Fruit fly (Drosophila melanogaster): ENCODE measurements around the gene Polr2J.
A peak's percentile ranks its signal among the peaks of the same experiment; 100 is the strongest.

The Polr2J gene

DNA sequence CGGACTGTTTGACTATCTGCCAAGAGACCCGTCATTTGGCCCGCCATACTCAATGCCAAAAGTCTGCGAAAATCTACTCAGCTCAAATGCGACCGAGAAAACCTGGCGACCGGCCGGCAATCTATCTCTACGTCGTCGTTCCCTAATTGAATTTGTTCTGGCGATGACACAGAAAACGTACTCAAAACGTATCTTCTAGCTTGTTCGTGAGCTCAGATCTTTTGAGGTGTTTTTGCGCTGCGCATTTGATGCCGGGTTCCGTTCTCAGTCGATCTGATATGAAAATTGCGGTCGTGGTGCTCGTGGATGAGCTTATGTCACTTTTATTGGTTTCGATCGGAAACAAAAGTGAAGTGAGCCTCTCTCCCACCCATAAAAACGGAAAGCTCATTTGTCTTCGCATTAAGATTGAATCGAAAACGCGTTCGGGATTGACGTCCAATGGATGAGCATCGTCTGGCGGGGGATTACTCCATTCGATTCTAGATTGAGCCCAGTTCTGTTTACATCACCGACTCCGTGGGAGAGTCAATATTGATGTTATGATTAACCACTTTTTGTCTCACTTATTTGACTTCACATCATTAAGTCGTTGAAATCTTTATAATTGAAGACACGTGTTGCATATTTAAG, 22.4 kb downstream of the Polr2J start:
- TF ChIP-seq CTCF (optimal IDR thresholded peaks at IDR 0.05) (no peak), CG8478 (optimal IDR thresholded peaks at IDR 0.05) (no peak)

DNA sequence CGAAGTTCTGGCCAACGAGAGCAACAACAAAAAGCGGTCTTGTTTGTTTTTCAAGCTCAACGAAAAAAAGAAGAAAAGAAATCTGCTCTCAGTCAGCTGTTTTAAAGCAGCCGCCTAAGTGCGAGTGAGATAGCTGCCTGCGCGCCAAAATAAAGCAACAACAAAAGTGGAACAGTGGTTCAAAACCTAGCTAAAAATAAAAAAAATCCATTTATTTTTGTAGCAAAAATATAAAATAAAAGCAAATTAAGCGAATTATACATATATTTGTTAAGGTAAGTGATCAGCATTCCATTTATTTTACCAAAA, 25.0 kb downstream of the Polr2J start:
- TF ChIP-seq CTCF (optimal IDR thresholded peaks at IDR 0.05) (no peak), CG8478 (optimal IDR thresholded peaks at IDR 0.05) (no peak)

DNA sequence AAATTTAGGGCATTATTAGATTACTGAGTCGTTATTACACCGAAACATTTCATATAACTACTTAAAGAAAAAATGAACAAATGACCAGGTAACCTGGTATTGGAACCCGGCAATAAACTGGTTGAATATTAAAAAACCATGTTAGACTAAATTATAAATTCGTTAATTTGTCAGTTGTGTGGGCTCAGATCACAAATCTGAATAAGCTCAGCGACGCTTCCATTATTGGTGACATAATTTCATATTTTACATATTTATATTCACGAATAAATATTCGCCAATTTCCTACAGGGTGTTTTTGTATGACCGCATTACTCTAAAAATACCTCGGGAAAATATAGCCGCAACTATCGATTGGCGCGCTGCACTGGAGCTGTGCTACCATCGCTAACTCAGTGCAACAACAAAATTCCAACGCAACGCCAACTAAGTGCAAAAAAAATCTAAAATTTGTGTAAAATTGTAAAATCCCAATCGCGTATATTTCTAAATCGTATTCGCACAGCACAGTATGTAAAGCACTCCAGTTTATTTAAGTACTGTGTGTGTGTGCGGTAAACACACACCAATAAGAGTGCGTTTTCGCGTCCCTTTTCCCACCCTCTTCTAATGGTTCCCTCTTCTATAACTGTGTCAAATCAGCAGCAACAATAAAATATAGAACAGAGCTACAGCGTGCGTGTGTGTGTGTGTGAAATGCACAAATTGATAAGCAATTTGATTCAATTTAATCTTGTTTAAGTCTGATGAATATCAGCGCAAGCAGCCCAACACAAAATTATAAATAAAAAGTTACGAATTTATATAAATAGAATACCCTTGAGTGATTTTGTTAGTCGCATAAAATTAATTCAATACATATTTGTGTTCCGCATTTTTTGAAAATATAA, 25.6 kb downstream of the Polr2J start, which contains the start of gene CLIP-190:
TSS of gene CLIP-190 (plus strand) at position 370 of the 890 bp plus-strand sequence.
- TF ChIP-seq CG8478 (optimal IDR thresholded peaks at IDR 0.05) = no peak
- TF ChIP-seq CTCF (optimal IDR thresholded peaks at IDR 0.05) = peak in 1 of 2 experiments; percentile 32

DNA sequence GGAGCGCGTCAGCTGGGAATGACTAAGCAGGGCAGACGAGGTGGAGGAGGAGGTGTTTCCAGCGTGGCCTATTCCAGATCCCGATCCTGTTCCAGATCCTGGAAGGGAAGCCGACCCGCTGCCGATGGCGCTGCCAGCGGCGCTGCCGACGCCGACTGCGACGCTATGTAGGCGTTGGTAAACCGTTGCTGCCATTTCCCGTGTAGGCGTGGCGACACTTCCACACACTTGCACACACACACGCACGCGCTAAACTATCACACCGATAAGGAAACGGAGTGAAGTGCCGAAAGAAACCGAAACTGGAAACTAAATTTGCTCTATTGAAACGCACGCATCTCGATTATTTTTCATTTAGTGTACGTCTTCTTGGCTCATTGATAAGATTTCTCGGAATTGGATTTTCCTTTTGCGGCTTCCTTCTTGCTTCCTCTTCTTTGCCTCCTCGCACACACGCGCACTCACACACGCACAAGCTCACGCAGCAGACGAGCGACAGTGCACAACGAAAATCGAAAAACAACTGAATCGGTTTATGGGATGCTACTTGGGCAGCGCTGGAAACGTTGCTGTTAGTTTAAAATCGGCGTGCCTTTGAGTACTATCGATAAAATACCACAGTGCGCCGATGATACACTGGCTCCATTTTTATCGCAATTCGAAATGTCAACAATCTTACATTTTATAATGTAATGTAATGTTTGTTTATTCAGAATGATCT, 26.5 kb downstream of the Polr2J start, which contains the start of gene Lrch:
TSS of gene Lrch (minus strand) at position 528 of the 721 bp plus-strand sequence.
- TF ChIP-seq CTCF (optimal IDR thresholded peaks at IDR 0.05) (peak; percentile 22), CG8478 (optimal IDR thresholded peaks at IDR 0.05) (no peak)

DNA sequence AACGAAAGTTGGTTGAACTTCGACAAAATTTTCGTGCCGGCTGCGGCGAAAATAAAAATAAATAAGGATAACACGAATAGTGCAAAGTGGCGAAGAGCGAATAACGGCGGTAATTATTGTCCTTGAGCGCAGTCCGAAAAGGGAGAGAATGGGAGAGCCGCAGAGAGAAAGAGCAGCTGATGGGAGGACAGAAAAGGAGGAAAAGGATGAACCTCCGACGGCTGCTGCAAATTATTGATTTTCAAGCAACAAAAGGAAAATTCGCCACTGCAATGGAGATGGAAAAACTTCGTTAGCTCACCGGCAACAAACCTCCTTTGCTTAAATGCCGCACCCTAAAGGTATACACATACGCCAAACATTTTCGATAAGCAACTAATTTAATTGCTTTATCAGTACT, 27.4 kb downstream of the Polr2J start:
- no peak for TF ChIP-seq CG8478 (optimal IDR thresholded peaks at IDR 0.05)
- no peak for TF ChIP-seq CTCF (optimal IDR thresholded peaks at IDR 0.05)

DNA sequence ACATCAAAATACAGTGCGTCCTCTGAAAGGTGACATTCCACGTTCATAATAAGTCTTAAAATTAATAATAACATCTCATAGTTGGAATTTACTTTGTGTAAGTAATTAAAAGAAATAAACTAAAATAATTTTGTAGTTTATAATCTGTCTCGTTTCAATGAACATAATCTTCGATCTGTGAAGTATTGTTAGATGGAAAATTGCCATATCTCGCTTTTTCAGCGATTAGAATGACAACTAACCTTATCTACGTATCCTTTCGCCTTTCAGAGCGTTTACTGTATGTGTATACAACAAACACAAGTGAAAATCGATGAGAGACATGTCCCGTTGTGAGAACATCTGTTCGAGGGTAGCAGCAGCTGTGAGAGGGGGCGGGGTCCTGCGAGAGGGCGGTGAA, 27.9 kb downstream of the Polr2J start:
- no peak for TF ChIP-seq CG8478 (optimal IDR thresholded peaks at IDR 0.05)
- TF ChIP-seq CTCF (optimal IDR thresholded peaks at IDR 0.05) = no peak

DNA sequence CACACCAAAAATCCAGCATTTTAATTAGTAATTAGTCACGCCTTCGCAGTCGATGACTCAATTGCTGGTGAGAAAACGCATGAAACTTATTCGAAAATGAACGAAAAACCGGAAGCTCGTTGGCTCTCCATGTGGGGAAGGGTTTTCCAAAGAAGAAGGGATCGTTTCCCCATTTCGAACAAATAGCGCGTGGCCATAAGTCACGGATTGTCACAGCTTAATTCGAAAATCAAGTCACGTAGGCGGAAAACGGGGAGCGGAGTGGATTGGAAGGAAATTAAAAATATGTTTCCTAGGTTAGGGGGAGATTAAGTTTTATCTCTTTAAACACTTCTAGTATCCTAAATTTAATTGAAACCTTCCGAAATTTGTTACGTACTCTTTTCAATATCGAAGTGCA, 28.6 kb downstream of the Polr2J start:
- TF ChIP-seq CTCF (optimal IDR thresholded peaks at IDR 0.05) (no peak), CG8478 (optimal IDR thresholded peaks at IDR 0.05) (no peak)

DNA sequence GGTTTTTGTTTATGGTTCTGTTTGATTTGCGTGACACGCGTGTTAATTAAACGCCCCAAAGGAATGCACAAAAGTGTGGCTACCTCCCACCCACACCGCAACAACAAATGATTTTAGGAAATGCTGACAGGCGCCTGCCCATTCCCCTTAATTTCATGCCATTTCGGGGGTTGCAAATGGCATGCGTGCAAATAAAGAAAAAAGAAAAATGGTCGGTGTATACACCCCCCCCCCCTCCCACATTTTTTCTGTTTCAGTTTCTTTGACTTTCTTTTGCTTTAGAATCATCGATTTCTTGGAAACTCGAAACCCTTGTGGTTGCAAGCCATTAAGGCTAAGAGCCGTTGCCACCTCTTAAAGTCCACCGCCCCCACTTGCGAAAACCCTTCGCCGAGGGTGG, 29.1 kb downstream of the Polr2J start:
- TF ChIP-seq CTCF (optimal IDR thresholded peaks at IDR 0.05) (no peak), CG8478 (optimal IDR thresholded peaks at IDR 0.05) (no peak)

DNA sequence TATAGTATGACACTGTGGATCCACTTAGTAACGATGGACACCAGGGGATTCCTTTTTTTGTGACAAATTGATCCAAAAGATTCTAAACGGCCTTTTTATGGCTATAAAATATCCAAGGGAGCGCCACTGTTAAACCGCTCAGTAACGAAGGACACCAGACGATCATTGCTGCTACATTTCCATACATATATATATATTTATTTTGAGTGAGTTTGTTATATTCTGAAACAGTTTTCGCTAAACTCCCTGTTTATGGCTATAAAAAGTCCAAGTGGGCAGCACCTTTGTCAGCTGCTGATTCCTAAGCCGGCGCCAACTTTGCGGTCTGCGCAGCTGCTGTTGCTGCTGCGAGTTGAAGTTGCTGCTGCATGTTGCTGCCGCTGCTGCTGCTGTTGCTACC, 29.7 kb downstream of the Polr2J start:
- no peak for TF ChIP-seq CTCF (optimal IDR thresholded peaks at IDR 0.05)
- TF ChIP-seq CG8478 (optimal IDR thresholded peaks at IDR 0.05) = no peak

DNA sequence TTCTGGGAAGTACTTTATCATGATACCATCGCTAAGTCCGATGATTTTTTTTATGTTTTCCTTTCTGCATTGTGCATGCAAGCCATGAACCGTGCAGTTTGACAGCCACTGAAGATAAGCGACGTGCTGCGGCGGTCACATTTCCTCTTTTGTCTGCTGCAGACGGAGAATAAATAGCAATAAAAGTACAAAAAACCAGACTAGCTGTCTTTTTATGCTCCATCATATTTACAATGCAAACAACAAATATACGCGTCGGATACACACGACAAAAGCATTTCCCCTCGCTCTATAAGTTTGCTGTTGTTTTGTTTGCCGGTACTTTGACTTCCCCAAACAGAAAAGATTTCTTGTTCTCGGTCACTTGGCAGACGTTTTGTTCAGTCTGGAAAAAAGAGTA, 30.4 kb downstream of the Polr2J start:
- no peak for TF ChIP-seq CTCF (optimal IDR thresholded peaks at IDR 0.05)
- no peak for TF ChIP-seq CG8478 (optimal IDR thresholded peaks at IDR 0.05)

DNA sequence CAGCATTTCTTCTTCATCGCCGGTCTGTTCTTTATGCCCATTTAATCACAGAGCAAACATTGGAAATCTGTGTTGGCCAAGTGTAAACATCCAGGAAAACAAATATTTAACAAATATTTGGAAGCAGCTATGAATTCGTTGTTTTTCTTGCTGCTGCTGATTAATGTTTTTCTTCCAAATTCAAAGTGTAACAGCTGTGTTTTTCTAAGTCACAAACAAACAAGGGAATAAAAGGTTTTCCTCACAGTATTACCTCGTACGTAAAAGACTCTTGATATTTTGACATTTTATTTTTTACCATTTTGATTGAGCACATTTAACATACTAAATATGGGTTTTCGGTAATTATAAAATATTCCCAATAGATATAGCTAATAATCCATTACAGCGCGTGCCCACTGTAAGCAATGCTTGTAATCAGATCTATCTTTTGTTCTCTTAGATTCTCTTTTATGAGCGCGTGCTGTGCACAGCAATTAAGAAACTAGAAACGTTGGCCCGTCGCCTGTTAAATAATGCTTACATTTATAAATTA, 31.4 kb downstream of the Polr2J start:
- TF ChIP-seq CG8478 (optimal IDR thresholded peaks at IDR 0.05) = no peak
- no peak for TF ChIP-seq CTCF (optimal IDR thresholded peaks at IDR 0.05)

DNA sequence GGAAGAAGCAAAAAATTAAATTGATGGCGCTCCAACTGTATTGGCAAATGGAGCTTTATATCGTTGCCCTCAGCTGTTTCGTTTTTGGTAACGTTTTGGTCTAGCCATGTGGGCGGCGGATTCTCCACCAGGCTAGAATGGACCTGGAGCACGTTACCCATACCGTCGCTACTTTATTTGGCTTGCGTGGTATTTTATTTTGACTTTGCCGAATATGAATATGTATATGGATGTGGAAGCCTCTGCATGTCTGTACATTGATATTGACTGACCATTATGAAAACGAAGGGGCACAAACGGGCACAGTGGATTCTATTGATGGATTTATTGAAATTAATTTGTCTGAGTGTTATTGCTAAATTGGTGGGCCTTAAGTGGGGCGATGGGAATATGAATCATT, 32.4 kb downstream of the Polr2J start:
- TF ChIP-seq CG8478 (optimal IDR thresholded peaks at IDR 0.05) (no peak), CTCF (optimal IDR thresholded peaks at IDR 0.05) (no peak)

DNA sequence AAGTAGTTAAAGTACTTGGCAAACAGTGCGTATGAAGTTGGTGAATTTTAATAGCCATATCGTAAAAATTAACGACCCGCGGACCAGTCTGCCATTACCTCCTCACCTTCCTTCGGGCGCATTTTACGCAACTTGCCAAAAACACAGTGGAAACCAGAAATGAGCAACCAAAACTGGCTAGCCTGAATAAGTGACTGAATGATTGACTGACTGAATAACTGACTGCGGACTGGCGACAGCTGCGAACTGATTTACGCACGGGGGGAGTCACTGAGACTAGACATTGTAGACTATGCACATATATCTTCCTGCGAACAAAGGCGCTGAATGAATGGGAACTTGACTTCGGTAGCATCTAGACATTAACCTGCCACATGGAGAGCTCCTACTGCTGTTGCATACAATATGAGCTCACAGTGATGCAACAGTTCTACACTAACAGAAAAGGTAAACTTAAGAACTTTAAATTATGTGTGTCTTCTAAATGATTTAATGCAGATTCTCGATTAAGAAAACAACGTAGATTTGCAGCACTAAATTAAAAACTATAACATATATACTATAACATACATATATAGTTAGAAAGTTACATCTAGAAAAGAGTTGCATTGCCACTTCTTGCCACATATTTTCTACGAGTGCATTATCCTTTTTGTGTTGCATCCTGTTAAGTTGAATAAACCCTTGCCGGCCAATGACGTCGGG, 34.1 kb downstream of the Polr2J start:
- no peak for TF ChIP-seq CG8478 (optimal IDR thresholded peaks at IDR 0.05)
- TF ChIP-seq CTCF (optimal IDR thresholded peaks at IDR 0.05) = no peak

DNA sequence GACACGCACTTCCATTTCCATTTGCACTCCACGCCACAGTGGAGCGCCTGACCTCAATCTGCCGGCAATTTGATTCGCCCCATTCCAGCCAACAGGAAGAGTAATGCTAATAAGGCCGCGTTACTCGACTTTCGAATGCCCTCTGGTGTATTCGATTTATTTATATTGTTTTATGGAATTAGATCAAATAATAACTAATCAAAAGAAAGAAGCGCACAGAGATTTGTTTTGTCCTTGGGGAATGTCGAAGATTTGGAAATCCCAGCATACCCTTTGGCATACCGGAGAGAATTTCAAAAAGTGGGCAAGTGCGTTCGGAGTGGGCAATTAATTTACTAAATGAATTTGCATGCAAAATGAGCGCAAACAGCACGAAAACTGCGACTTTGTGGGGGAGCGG, 35.4 kb downstream of the Polr2J start:
- TF ChIP-seq CG8478 (optimal IDR thresholded peaks at IDR 0.05) (no peak), CTCF (optimal IDR thresholded peaks at IDR 0.05) (no peak)

DNA sequence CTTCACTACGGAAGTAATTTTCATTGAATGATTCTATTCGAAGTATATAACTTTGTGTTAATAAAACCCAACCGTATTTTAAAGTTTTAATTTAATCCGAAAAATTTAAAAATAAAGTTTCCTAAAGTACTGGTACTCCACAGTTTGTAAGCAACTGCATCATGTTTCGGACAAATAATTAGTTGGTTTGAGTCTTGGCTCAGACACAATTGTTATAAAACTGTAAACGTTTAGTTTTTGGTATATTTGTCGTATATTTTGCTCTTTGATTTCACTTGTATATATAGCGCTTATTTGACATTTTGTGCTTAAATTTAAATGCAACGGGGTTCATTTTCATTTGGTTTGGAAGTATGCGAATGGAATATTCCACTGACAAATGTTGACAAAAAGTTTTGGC, 41.7 kb downstream of the Polr2J start:
- TF ChIP-seq CG8478 (optimal IDR thresholded peaks at IDR 0.05) = no peak
- peak in 1 of 2 experiments; percentile 64 for TF ChIP-seq CTCF (optimal IDR thresholded peaks at IDR 0.05)
